Worm (Caenorhabditis elegans) whole organism, midembryonic: Measurements from ENCODE around the gene F45C12.17.

Experiments
- T22C8.4 ChIP-seq: fragments of 200-800 bp; sonication (Bioruptor generic); IDR thresholded peaks from 2 replicates; pipeline ENCODE4 v1.3.6; 2022; ENCODE audit warnings: missing genetic modification characterization, missing compliant biosample characterization
- cog-1 ChIP-seq: sonication (generic microtip); optimal IDR thresholded peaks from 2 replicates; lab custom pipeline; 2016; ENCODE audit warnings: missing genetic modification characterization, missing compliant biosample characterization
- flt-1 ChIP-seq: fragments of 200-800 bp; sonication (Bioruptor generic); IDR thresholded peaks from 2 replicates; pipeline ENCODE4 v1.3.6; 2022; ENCODE audit warnings: missing genetic modification characterization, missing compliant biosample characterization
- klf-2 ChIP-seq: fragments of 200-800 bp; sonication (Bioruptor generic); conservative IDR thresholded peaks from 2 replicates; pipeline ENCODE4 v1.3.6; 2022; ENCODE audit warnings: missing genetic modification reagents, missing genetic modification characterization, missing compliant biosample characterization
- med-1 ChIP-seq: sonication (generic microtip); optimal IDR thresholded peaks from 2 replicates; lab custom pipeline; 2017; ENCODE audit warnings: missing genetic modification characterization, mild to moderate bottlenecking, missing compliant biosample characterization, antibody characterized with exemption, missing genetic modification reagents; ENCODE audit not compliant: insufficient read depth
- ref-1 ChIP-seq: fragments of 200-800 bp; sonication (Bioruptor generic); conservative IDR thresholded peaks from 2 replicates; pipeline ENCODE4 v1.3.6; 2022; ENCODE audit warnings: missing genetic modification reagents, missing genetic modification characterization, missing compliant biosample characterization
- tab-1 ChIP-seq: fragments of 200-800 bp; sonication (Bioruptor generic); IDR thresholded peaks from 2 replicates; pipeline ENCODE4 v1.3.6; 2022; ENCODE audit warnings: missing genetic modification characterization, missing compliant biosample characterization
- ztf-23 ChIP-seq: fragments of 200-800 bp; sonication (Bioruptor generic); IDR thresholded peaks from 2 replicates; pipeline ENCODE4 v1.3.6; 2022; ENCODE audit warnings: missing genetic modification reagents, missing genetic modification characterization, missing compliant biosample characterization
- ztf-29 ChIP-seq: fragments of 200-800 bp; sonication (Bioruptor generic); IDR thresholded peaks from 2 replicates; pipeline ENCODE4 v1.3.6; 2022; ENCODE audit warnings: missing genetic modification reagents, missing genetic modification characterization, missing compliant biosample characterization

ce11 chrII:1682218-1682617 lies 43.7 kb upstream of the F45C12.17 start, which contains the start of gene fbxb-26:
- TF ChIP-seq med-1 (GFP tag; lab: Kevin White, UChicago) (no peak), flt-1 (GFP tag; lab: Robert Waterston, UW) (no peak), klf-2 (GFP tag; lab: Robert Waterston, UW) (no peak), ztf-29 (GFP tag; lab: Robert Waterston, UW) (no peak), cog-1 (tag; lab: Kevin White, UChicago) (no peak), ztf-23 (GFP tag; lab: Robert Waterston, UW) (no peak), ref-1 (GFP tag; lab: Robert Waterston, UW) (no peak), T22C8.4 (no peak), tab-1 (GFP tag; lab: Robert Waterston, UW) (no peak)
